Fruit fly (Drosophila melanogaster) whole organism, embryonic: ENCODE data around the gene nmdyn-D7.

Experiments
- Adf1 ChIP-seq: fragments of 200-800 bp; sonication (Bioruptor generic); IDR thresholded peaks from 2 replicates; pipeline ENCODE4 v1.3.6; 2022; ENCODE audit warnings: missing biosample characterization, missing genetic modification characterization
- Atf-2 ChIP-seq: fragments of 200-800 bp; sonication (Bioruptor generic); optimal IDR thresholded peaks from 2 replicates; lab custom pipeline; 2016; ENCODE audit warnings: missing biosample characterization, missing genetic modification characterization
- Blimp-1 ChIP-seq: fragments of 200-800 bp; sonication (Bioruptor generic); optimal IDR thresholded peaks from 3 replicates; lab custom pipeline; 2018; ENCODE audit warnings: missing biosample characterization, missing genetic modification characterization, mild to moderate bottlenecking, moderate library complexity, missing genetic modification reagents
- CG10366 ChIP-seq: fragments of 200-800 bp; sonication (Bioruptor generic); IDR thresholded peaks from 2 replicates; pipeline ENCODE4 v1.3.6; 2022; ENCODE audit warnings: missing biosample characterization, missing genetic modification characterization
- CG10431 ChIP-seq: fragments of 200-800 bp; sonication (Bioruptor generic); optimal IDR thresholded peaks from 3 replicates; lab custom pipeline; 2018; ENCODE audit warnings: missing biosample characterization, mild to moderate bottlenecking, missing genetic modification characterization
- CG10543 ChIP-seq: fragments of 200-800 bp; sonication (Bioruptor generic); optimal IDR thresholded peaks from 3 replicates; lab custom pipeline; 2017; ENCODE audit warnings: missing biosample characterization, mild to moderate bottlenecking, missing genetic modification characterization, moderate library complexity
- CG15269 ChIP-seq: fragments of 200-800 bp; sonication (Bioruptor generic); optimal IDR thresholded peaks from 2 replicates; lab custom pipeline; 2018; ENCODE audit warnings: missing biosample characterization, mild to moderate bottlenecking, missing genetic modification characterization, moderate library complexity
- CG15601 ChIP-seq: fragments of 200-800 bp; sonication (Bioruptor generic); optimal IDR thresholded peaks from 3 replicates; lab custom pipeline; 2019; ENCODE audit warnings: missing biosample characterization, mild to moderate bottlenecking, missing genetic modification characterization, moderate library complexity
- CG16779 ChIP-seq: fragments of 200-800 bp; sonication (Bioruptor generic); IDR thresholded peaks from 2 replicates; pipeline ENCODE4 v1.3.6; 2022; ENCODE audit warnings: missing biosample characterization, missing genetic modification characterization
- CG1792 ChIP-seq: fragments of 200-800 bp; sonication (Bioruptor generic); optimal IDR thresholded peaks from 2 replicates; lab custom pipeline; 2016; ENCODE audit warnings: missing biosample characterization, missing genetic modification characterization
- CG2202 ChIP-seq: fragments of 200-800 bp; sonication (Bioruptor generic); optimal IDR thresholded peaks from 2 replicates; lab custom pipeline; 2018; ENCODE audit warnings: missing biosample characterization, mild to moderate bottlenecking, missing genetic modification characterization
- CG2875 ChIP-seq: fragments of 200-800 bp; sonication (Bioruptor generic); optimal IDR thresholded peaks from 2 replicates; lab custom pipeline; 2017; ENCODE audit warnings: missing biosample characterization, mild to moderate bottlenecking, missing genetic modification characterization, missing genetic modification reagents
- CG32532 ChIP-seq: fragments of 200-800 bp; sonication (Bioruptor generic); IDR thresholded peaks from 2 replicates; pipeline ENCODE4 v1.3.6; 2022; ENCODE audit warnings: missing biosample characterization, missing genetic modification characterization
- CG34422 ChIP-seq: fragments of 200-800 bp; sonication (Bioruptor generic); IDR thresholded peaks from 3 replicates; pipeline ENCODE4 v1.3.6; 2022; ENCODE audit warnings: missing biosample characterization, missing genetic modification characterization
- CG4820 ChIP-seq: fragments of 200-800 bp; sonication (Bioruptor generic); optimal IDR thresholded peaks from 3 replicates; lab custom pipeline; 2016; ENCODE audit warnings: missing biosample characterization, missing genetic modification characterization
- CG6654 ChIP-seq: fragments of 200-800 bp; sonication (Bioruptor generic); optimal IDR thresholded peaks from 2 replicates; lab custom pipeline; 2017; ENCODE audit warnings: missing biosample characterization, mild to moderate bottlenecking, missing genetic modification characterization
- CG7745 ChIP-seq: fragments of 200-800 bp; sonication (Bioruptor generic); optimal IDR thresholded peaks from 2 replicates; lab custom pipeline; 2018; ENCODE audit warnings: missing biosample characterization, mild to moderate bottlenecking, missing genetic modification characterization, moderate library complexity
- CG9797 ChIP-seq: fragments of 200-800 bp; sonication (Bioruptor generic); optimal IDR thresholded peaks from 3 replicates; lab custom pipeline; 2018; ENCODE audit warnings: missing biosample characterization, mild to moderate bottlenecking, missing genetic modification characterization
- Camta ChIP-seq: fragments of 200-800 bp; sonication (Bioruptor generic); optimal IDR thresholded peaks from 2 replicates; lab custom pipeline; 2016; ENCODE audit warnings: missing biosample characterization, missing genetic modification characterization
- Dbx ChIP-seq: fragments of 200-800 bp; sonication (Bioruptor generic); IDR thresholded peaks from 3 replicates; pipeline ENCODE4 v1.3.6; 2022; ENCODE audit warnings: missing biosample characterization, missing genetic modification characterization
- Ets65A ChIP-seq: fragments of 200-800 bp; sonication (Bioruptor generic); peaks from one replicate; lab custom pipeline; 2016; ENCODE audit warnings: missing biosample characterization, missing genetic modification characterization
- Fer2 ChIP-seq: fragments of 200-800 bp; sonication (Bioruptor generic); optimal IDR thresholded peaks from 2 replicates; lab custom pipeline; 2018; ENCODE audit warnings: missing biosample characterization, mild to moderate bottlenecking, missing genetic modification characterization, moderate library complexity
- Jarid2 ChIP-seq: fragments of 200-800 bp; sonication (Bioruptor generic); optimal IDR thresholded peaks from 3 replicates; lab custom pipeline; 2017; ENCODE audit warnings: mild to moderate bottlenecking, missing biosample characterization, missing genetic modification reagents, missing genetic modification characterization
- Lpt ChIP-seq: fragments of >200 bp; optimal IDR thresholded peaks from 2 replicates; lab custom pipeline; 2018; ENCODE audit warnings: missing biosample characterization, missing genetic modification characterization
- NFAT ChIP-seq: fragments of 200-800 bp; sonication (Bioruptor generic); IDR thresholded peaks from 2 replicates; pipeline ENCODE4 v1.3.6; 2022; ENCODE audit warnings: missing biosample characterization, missing genetic modification characterization
- Scr ChIP-seq: fragments of 200-800 bp; sonication (Bioruptor generic); IDR thresholded peaks from 2 replicates; pipeline ENCODE4 v1.3.6; 2022; ENCODE audit warnings: missing biosample characterization, missing genetic modification characterization; ENCODE audit not compliant: partially characterized antibody
- Side ChIP-seq: fragments of 200-800 bp; sonication (Bioruptor generic); optimal IDR thresholded peaks from 2 replicates; lab custom pipeline; 2016; ENCODE audit warnings: missing biosample characterization, missing genetic modification characterization
- TFAM ChIP-seq: fragments of 200-800 bp; sonication (Bioruptor generic); optimal IDR thresholded peaks from 2 replicates; lab custom pipeline; 2017; ENCODE audit warnings: missing biosample characterization, missing genetic modification characterization, inconsistent platforms
- Trl ChIP-seq, 3 experiments: fragments of >200 bp in 2 of 3; fragments of 200-800 bp in 1 of 3; sonication (Bioruptor generic) in 1 of 3; optimal IDR thresholded peaks; 2 replicates in 1 of 3; 3 replicates in 2 of 3; lab custom pipeline; 2016 to 2017; ENCODE audit warnings: missing biosample characterization in 1 of 3, missing genetic modification characterization in 1 of 3
- Xrp1 ChIP-seq: fragments of 200-800 bp; sonication (Bioruptor generic); IDR thresholded peaks from 2 replicates; pipeline ENCODE4 v1.3.6; 2022; ENCODE audit warnings: missing biosample characterization, missing genetic modification characterization
- al ChIP-seq: fragments of 200-800 bp; sonication (Bioruptor generic); IDR thresholded peaks from 2 replicates; pipeline ENCODE4 v1.3.6; 2022; ENCODE audit warnings: missing biosample characterization, missing genetic modification characterization
- bcd ChIP-seq: fragments of 200-800 bp; sonication (Bioruptor generic); optimal IDR thresholded peaks from 2 replicates; lab custom pipeline; 2017; ENCODE audit warnings: missing biosample characterization, mild to moderate bottlenecking, missing genetic modification characterization
- caup ChIP-seq: fragments of 200-800 bp; sonication (Bioruptor generic); optimal IDR thresholded peaks from 3 replicates; lab custom pipeline; 2017; ENCODE audit warnings: missing biosample characterization, mild to moderate bottlenecking, missing genetic modification characterization, moderate library complexity; ENCODE audit not compliant: severe bottlenecking
- cg ChIP-seq: fragments of 200-800 bp; sonication (Bioruptor generic); optimal IDR thresholded peaks from 3 replicates; lab custom pipeline; 2019; ENCODE audit warnings: missing biosample characterization, mild to moderate bottlenecking, missing genetic modification characterization, moderate library complexity
- dmrt11E ChIP-seq: fragments of 200-800 bp; sonication (Bioruptor generic); optimal IDR thresholded peaks from 3 replicates; lab custom pipeline; 2018; ENCODE audit warnings: missing biosample characterization, mild to moderate bottlenecking, missing genetic modification characterization, moderate library complexity
- exex ChIP-seq: fragments of 200-800 bp; sonication (Bioruptor generic); optimal IDR thresholded peaks from 4 replicates; lab custom pipeline; 2018; ENCODE audit warnings: missing biosample characterization, mild to moderate bottlenecking, missing genetic modification characterization, moderate library complexity
- lilli ChIP-seq: fragments of 200-800 bp; sonication (Bioruptor generic); optimal IDR thresholded peaks from 3 replicates; lab custom pipeline; 2016; ENCODE audit warnings: missing biosample characterization, missing genetic modification characterization
- lov ChIP-seq, 2 experiments: fragments of 200-800 bp in 1 of 2; fragments of >200 bp in 1 of 2; sonication (Bioruptor generic) in 1 of 2; IDR thresholded peaks in 1 of 2; optimal IDR thresholded peaks in 1 of 2; 2 replicates in 1 of 2; 3 replicates in 1 of 2; pipeline versions ENCODE4 v1.3.6 to Lab custom; 2017 to 2022; ENCODE audit warnings: missing biosample characterization in 1 of 2, missing genetic modification characterization in 1 of 2
- mam ChIP-seq: fragments of 200-800 bp; sonication (Bioruptor generic); optimal IDR thresholded peaks from 3 replicates; lab custom pipeline; 2016; ENCODE audit warnings: missing biosample characterization, missing genetic modification characterization
- nau ChIP-seq: fragments of 200-800 bp; sonication (Bioruptor generic); optimal IDR thresholded peaks from 3 replicates; lab custom pipeline; 2017; ENCODE audit warnings: missing biosample characterization, mild to moderate bottlenecking, missing genetic modification characterization, missing genetic modification reagents
- p53 ChIP-seq: fragments of 200-800 bp; sonication (Bioruptor generic); optimal IDR thresholded peaks from 2 replicates; lab custom pipeline; 2016; ENCODE audit warnings: missing biosample characterization, missing genetic modification characterization
- psq ChIP-seq: fragments of 200-800 bp; sonication (Bioruptor generic); optimal IDR thresholded peaks from 2 replicates; lab custom pipeline; 2017; ENCODE audit warnings: missing biosample characterization, missing genetic modification characterization
- pum ChIP-seq: fragments of 200-800 bp; sonication (Bioruptor generic); optimal IDR thresholded peaks from 2 replicates; lab custom pipeline; 2016; ENCODE audit warnings: missing biosample characterization, missing genetic modification characterization
- ranshi ChIP-seq: fragments of 200-800 bp; sonication (Bioruptor generic); IDR thresholded peaks from 2 replicates; pipeline ENCODE4 v1.3.6; 2022; ENCODE audit warnings: missing biosample characterization, missing genetic modification characterization
- sob ChIP-seq: fragments of 200-800 bp; sonication (Bioruptor generic); IDR thresholded peaks from 2 replicates; pipeline ENCODE4 v1.3.6; 2022; ENCODE audit warnings: missing biosample characterization, missing genetic modification characterization
- tll ChIP-seq, 2 experiments: fragments of 200-800 bp in 1 of 2; fragments of >200 bp in 1 of 2; sonication (Bioruptor generic) in 1 of 2; optimal IDR thresholded peaks; 2 replicates each; lab custom pipeline; 2017 to 2019; ENCODE audit warnings: missing biosample characterization in 2 of 2, missing genetic modification characterization in 2 of 2, mild to moderate bottlenecking in 1 of 2, moderate library complexity in 1 of 2
- tx ChIP-seq: fragments of 200-800 bp; sonication (Bioruptor generic); optimal IDR thresholded peaks from 2 replicates; lab custom pipeline; 2016; ENCODE audit warnings: missing biosample characterization, missing genetic modification characterization
- unc-4 ChIP-seq: fragments of 200-800 bp; sonication (Bioruptor generic); IDR thresholded peaks from 2 replicates; pipeline ENCODE4 v1.3.6; 2022; ENCODE audit warnings: missing biosample characterization, missing genetic modification characterization; ENCODE audit not compliant: partially characterized antibody
- zen ChIP-seq: fragments of 200-800 bp; sonication (Bioruptor generic); optimal IDR thresholded peaks from 3 replicates; lab custom pipeline; 2018; ENCODE audit warnings: missing biosample characterization, mild to moderate bottlenecking, missing genetic modification characterization, moderate library complexity

nmdyn-D7 gene

DNA sequence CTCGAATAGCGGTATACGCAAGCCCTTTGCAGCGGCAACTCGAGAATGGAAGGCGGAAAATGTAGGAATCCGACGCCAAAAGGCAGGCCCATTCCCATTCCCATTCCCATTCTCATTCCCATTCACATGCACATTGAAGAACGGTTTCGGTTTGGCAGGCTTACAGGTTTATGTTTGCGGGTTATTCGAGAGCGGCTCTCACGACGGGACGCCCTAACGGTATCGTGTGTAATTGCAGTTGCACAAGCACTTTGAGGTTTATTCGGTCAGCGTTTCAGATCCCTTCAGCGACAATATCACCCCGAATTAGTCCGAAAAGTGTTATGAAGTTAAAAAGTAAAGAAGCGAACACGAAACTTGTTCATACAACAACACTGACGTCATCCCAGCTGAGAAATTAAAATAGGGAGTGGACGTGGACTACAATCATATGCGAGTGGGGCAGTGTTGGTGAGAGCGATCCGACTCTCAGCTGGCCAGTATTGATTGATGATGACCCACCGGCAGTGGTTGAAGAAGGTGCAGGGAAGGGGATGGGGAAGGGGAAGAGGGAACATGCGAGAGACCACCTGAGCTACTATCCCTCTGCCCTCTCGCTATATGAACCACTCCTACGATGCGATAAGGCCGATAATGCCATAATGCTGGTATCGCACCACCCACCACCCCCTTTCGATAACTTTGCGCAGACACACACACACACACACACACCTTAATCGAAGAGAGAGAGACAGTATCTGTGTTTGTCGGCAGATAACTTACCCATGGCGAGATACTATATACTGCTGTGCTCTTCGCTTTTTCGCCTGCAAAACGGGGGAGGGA lies 24.7 kb downstream of the nmdyn-D7 start (continued):
- TF ChIP-seq CG15601 (no peak), Ets65A (no peak), CG1792 (GFP tag; lab: Kevin White, UChicago) (no peak), Camta (no peak), ranshi (no peak), bcd (GFP tag; lab: Kevin White, UChicago) (no peak), CG4820 (GFP tag; lab: Kevin White, UChicago) (no peak), CG2202 (tag; lab: Kevin White, UChicago) (no peak), Trl (optimal IDR thresholded peaks at IDR 0.05; lab: Kevin White, UChicago) (peak; percentile 69 to 90), Trl (GFP tag; optimal IDR thresholded peaks at IDR 0.05; lab: Kevin White, UChicago) (no peak), CG16779 (GFP tag; lab: Robert Waterston, UW) (no peak), Fer2 (tag; lab: Kevin White, UChicago) (no peak), CG2875 (no peak), psq (no peak), lilli (no peak), Adf1 (GFP tag; lab: Robert Waterston, UW) (no peak), NFAT (GFP tag; lab: Robert Waterston, UW) (no peak), Scr (GFP tag; lab: Robert Waterston, UW) (no peak), CG7745 (tag; lab: Kevin White, UChicago) (no peak), caup (GFP tag; lab: Kevin White, UChicago) (peak; percentile 57), p53 (no peak), CG15269 (tag; lab: Kevin White, UChicago) (no peak), cg (GFP tag; lab: Kevin White, UChicago) (peak; percentile 98), CG6654 (no peak), Atf-2 (GFP tag; lab: Kevin White, UChicago) (no peak), CG10543 (GFP tag; lab: Kevin White, UChicago) (peak; percentile 82), lov (optimal IDR thresholded peaks at IDR 0.05; lab: Kevin White, UChicago) (no peak), lov (GFP tag; IDR thresholded peaks at IDR 0.05; lab: Robert Waterston, UW) (no peak), Jarid2 (GFP tag; lab: Kevin White, UChicago) (no peak), CG10366 (GFP tag; lab: Robert Waterston, UW) (no peak), CG34422 (GFP tag; lab: Robert Waterston, UW) (no peak), Side (GFP tag; lab: Kevin White, UChicago) (no peak), Lpt (GFP tag; lab: Kevin White, UChicago) (no peak), zen (tag; lab: Kevin White, UChicago) (no peak), al (GFP tag; lab: Robert Waterston, UW) (no peak), CG10431 (GFP tag; lab: Kevin White, UChicago) (no peak), dmrt11E (no peak), Xrp1 (GFP tag; lab: Robert Waterston, UW) (no peak), sob (GFP tag; lab: Robert Waterston, UW) (no peak), CG9797 (GFP tag; lab: Kevin White, UChicago) (no peak), nau (GFP tag; lab: Kevin White, UChicago) (no peak), Blimp-1 (GFP tag; lab: Kevin White, UChicago) (no peak), tll (GFP tag; optimal IDR thresholded peaks at IDR 0.05; lab: Kevin White, UChicago) (no peak), mam (GFP tag; lab: Kevin White, UChicago) (no peak), Dbx (no peak), exex (tag; lab: Kevin White, UChicago) (peak; percentile 82), tx (GFP tag; lab: Kevin White, UChicago) (no peak), pum (GFP tag; lab: Kevin White, UChicago) (no peak), TFAM (no peak), CG32532 (GFP tag; lab: Robert Waterston, UW) (no peak), unc-4 (GFP tag; lab: Robert Waterston, UW) (no peak)
